Fruit fly (Drosophila melanogaster) whole organism, embryonic: ENCODE results near the gene CG5435.
A peak's percentile ranks its signal among the peaks of the same experiment; 100 is the strongest.

ENCODE experiments used
- CG10267 ChIP-seq: fragments of 200-800 bp; sonication (Bioruptor generic); optimal IDR thresholded peaks from 2 replicates; lab custom pipeline; 2018; ENCODE audit warnings: missing biosample characterization, mild to moderate bottlenecking, missing genetic modification characterization, moderate library complexity
- CG11695 ChIP-seq: fragments of 200-800 bp; sonication (Bioruptor generic); IDR thresholded peaks from 3 replicates; pipeline ENCODE4 v1.3.6; 2022; ENCODE audit warnings: missing biosample characterization, missing genetic modification characterization
- CG13296 ChIP-seq: fragments of 200-800 bp; sonication (Bioruptor generic); optimal IDR thresholded peaks from 3 replicates; lab custom pipeline; 2018; ENCODE audit warnings: missing biosample characterization, mild to moderate bottlenecking, missing genetic modification characterization
- CG13624 ChIP-seq: fragments of 200-800 bp; sonication (Bioruptor generic); optimal IDR thresholded peaks from 2 replicates; lab custom pipeline; 2016; ENCODE audit warnings: missing biosample characterization, missing genetic modification characterization
- CG14014 ChIP-seq: fragments of 200-800 bp; sonication (Bioruptor generic); IDR thresholded peaks from 2 replicates; pipeline ENCODE4 v1.3.6; 2022; ENCODE audit warnings: missing biosample characterization, missing genetic modification characterization
- CG15073 ChIP-seq: fragments of 200-800 bp; sonication (Bioruptor generic); optimal IDR thresholded peaks from 2 replicates; lab custom pipeline; 2016; ENCODE audit warnings: missing biosample characterization, missing genetic modification characterization
- CG16863 ChIP-seq: fragments of 200-800 bp; sonication (Bioruptor generic); optimal IDR thresholded peaks from 3 replicates; lab custom pipeline; 2016; ENCODE audit warnings: missing biosample characterization, missing genetic modification characterization
- CG17385 ChIP-seq: fragments of 200-800 bp; sonication (Bioruptor generic); optimal IDR thresholded peaks from 3 replicates; lab custom pipeline; 2018; ENCODE audit warnings: missing biosample characterization, mild to moderate bottlenecking, missing genetic modification characterization
- CG17612 ChIP-seq: fragments of 200-800 bp; sonication (Bioruptor generic); IDR thresholded peaks from 2 replicates; pipeline ENCODE4 v1.3.6; 2022; ENCODE audit warnings: missing biosample characterization, missing genetic modification characterization
- CG18599 ChIP-seq: fragments of 200-800 bp; sonication (Bioruptor generic); optimal IDR thresholded peaks from 3 replicates; lab custom pipeline; 2017; ENCODE audit warnings: missing biosample characterization, missing genetic modification characterization, mild to moderate bottlenecking, moderate library complexity, missing genetic modification reagents
- CG2712 ChIP-seq: fragments of 200-800 bp; optimal IDR thresholded peaks from 3 replicates; lab custom pipeline; 2019; ENCODE audit warnings: missing biosample characterization, mild to moderate bottlenecking, missing genetic modification characterization, moderate library complexity
- CG31365 ChIP-seq: fragments of 200-800 bp; sonication (Bioruptor generic); optimal IDR thresholded peaks from 2 replicates; lab custom pipeline; 2018; ENCODE audit warnings: missing biosample characterization, mild to moderate bottlenecking, missing genetic modification characterization
- CG32532 ChIP-seq: fragments of 200-800 bp; sonication (Bioruptor generic); IDR thresholded peaks from 2 replicates; pipeline ENCODE4 v1.3.6; 2022; ENCODE audit warnings: missing biosample characterization, missing genetic modification characterization
- CG32767 ChIP-seq: fragments of 200-800 bp; sonication (Bioruptor generic); IDR thresholded peaks from 2 replicates; pipeline ENCODE4 v1.3.6; 2022; ENCODE audit warnings: missing biosample characterization, missing genetic modification characterization
- CG33557 ChIP-seq: fragments of 200-800 bp; sonication (Bioruptor generic); optimal IDR thresholded peaks from 2 replicates; lab custom pipeline; 2019; ENCODE audit warnings: missing biosample characterization, mild to moderate bottlenecking, missing genetic modification characterization, moderate library complexity
- CG4820 ChIP-seq: fragments of 200-800 bp; sonication (Bioruptor generic); optimal IDR thresholded peaks from 3 replicates; lab custom pipeline; 2016; ENCODE audit warnings: missing biosample characterization, missing genetic modification characterization
- CG6254 ChIP-seq: fragments of 200-800 bp; sonication (Bioruptor generic); optimal IDR thresholded peaks from 3 replicates; lab custom pipeline; 2017; ENCODE audit warnings: mild to moderate bottlenecking, missing biosample characterization, missing genetic modification reagents, missing genetic modification characterization
- CG6683 ChIP-seq: fragments of 200-800 bp; sonication (Bioruptor generic); optimal IDR thresholded peaks from 2 replicates; lab custom pipeline; 2017; ENCODE audit warnings: missing biosample characterization, mild to moderate bottlenecking, missing genetic modification characterization, missing genetic modification reagents
- CG6813 ChIP-seq: fragments of 200-800 bp; sonication (Bioruptor generic); optimal IDR thresholded peaks from 2 replicates; lab custom pipeline; 2017; ENCODE audit warnings: missing biosample characterization, missing genetic modification characterization, mild to moderate bottlenecking, moderate library complexity, missing genetic modification reagents
- Dref ChIP-seq: fragments of 200-800 bp; sonication (Bioruptor generic); IDR thresholded peaks from 2 replicates; pipeline ENCODE4 v1.3.6; 2022; ENCODE audit warnings: missing biosample characterization, missing genetic modification characterization
- Hmr ChIP-seq: fragments of 200-800 bp; sonication (Bioruptor generic); optimal IDR thresholded peaks from 3 replicates; lab custom pipeline; 2017; ENCODE audit warnings: mild to moderate bottlenecking, missing biosample characterization, missing genetic modification reagents, missing genetic modification characterization
- Hmx ChIP-seq: fragments of 200-800 bp; sonication (Bioruptor generic); optimal IDR thresholded peaks from 2 replicates; lab custom pipeline; 2016; ENCODE audit warnings: missing biosample characterization, missing genetic modification characterization
- Hr39 ChIP-seq: fragments of >200 bp; optimal IDR thresholded peaks from 2 replicates; lab custom pipeline; 2017
- MTF-1 ChIP-seq: fragments of 200-800 bp; sonication (Bioruptor generic); optimal IDR thresholded peaks from 2 replicates; lab custom pipeline; 2018; ENCODE audit warnings: missing biosample characterization, mild to moderate bottlenecking, missing genetic modification characterization, borderline replicate concordance
- NFAT ChIP-seq: fragments of 200-800 bp; sonication (Bioruptor generic); IDR thresholded peaks from 2 replicates; pipeline ENCODE4 v1.3.6; 2022; ENCODE audit warnings: missing biosample characterization, missing genetic modification characterization
- PHDP ChIP-seq: fragments of 200-800 bp; sonication (Bioruptor generic); optimal IDR thresholded peaks from 3 replicates; lab custom pipeline; 2018; ENCODE audit warnings: missing biosample characterization, mild to moderate bottlenecking, missing genetic modification characterization, moderate library complexity
- Trl ChIP-seq, 3 experiments: fragments of >200 bp in 2 of 3; fragments of 200-800 bp in 1 of 3; sonication (Bioruptor generic) in 1 of 3; optimal IDR thresholded peaks; 2 replicates in 1 of 3; 3 replicates in 2 of 3; lab custom pipeline; 2016 to 2017; ENCODE audit warnings: missing biosample characterization in 1 of 3, missing genetic modification characterization in 1 of 3
- Vsx1 ChIP-seq: fragments of 200-800 bp; sonication (Bioruptor generic); optimal IDR thresholded peaks from 2 replicates; lab custom pipeline; 2017; ENCODE audit warnings: missing biosample characterization, mild to moderate bottlenecking, missing genetic modification characterization, missing genetic modification reagents
- abd-A ChIP-seq: fragments of 200-800 bp; sonication (Bioruptor generic); optimal IDR thresholded peaks from 3 replicates; lab custom pipeline; 2019; ENCODE audit warnings: missing biosample characterization, mild to moderate bottlenecking, missing genetic modification characterization, moderate library complexity
- chm ChIP-seq: fragments of 200-800 bp; sonication (Bioruptor generic); IDR thresholded peaks from 2 replicates; pipeline ENCODE4 v1.3.6; 2022; ENCODE audit warnings: missing biosample characterization, missing genetic modification characterization
- ci ChIP-seq: fragments of 200-800 bp; sonication (Bioruptor generic); IDR thresholded peaks from 3 replicates; pipeline ENCODE4 v1.3.6; 2022; ENCODE audit warnings: missing biosample characterization, missing genetic modification characterization
- exex ChIP-seq: fragments of 200-800 bp; sonication (Bioruptor generic); optimal IDR thresholded peaks from 4 replicates; lab custom pipeline; 2018; ENCODE audit warnings: missing biosample characterization, mild to moderate bottlenecking, missing genetic modification characterization, moderate library complexity
- fd96Cb ChIP-seq: fragments of 200-800 bp; sonication (Bioruptor generic); optimal IDR thresholded peaks from 2 replicates; lab custom pipeline; 2018; ENCODE audit warnings: missing biosample characterization, mild to moderate bottlenecking, missing genetic modification characterization, moderate library complexity
- fu2 ChIP-seq: fragments of 200-800 bp; sonication (Bioruptor generic); optimal IDR thresholded peaks from 2 replicates; lab custom pipeline; 2016; ENCODE audit warnings: missing biosample characterization, missing genetic modification characterization
- gem ChIP-seq: fragments of 200-800 bp; sonication (Bioruptor generic); optimal IDR thresholded peaks from 2 replicates; lab custom pipeline; 2019; ENCODE audit warnings: missing biosample characterization, mild to moderate bottlenecking, missing genetic modification characterization, moderate library complexity
- jigr1 ChIP-seq: fragments of 200-800 bp; sonication (Bioruptor generic); IDR thresholded peaks from 3 replicates; pipeline ENCODE4 v1.3.6; 2022; ENCODE audit warnings: missing biosample characterization, missing genetic modification characterization
- knrl ChIP-seq: fragments of 200-800 bp; sonication (Bioruptor generic); IDR thresholded peaks from 3 replicates; pipeline ENCODE4 v1.3.6; 2022; ENCODE audit warnings: missing biosample characterization, missing genetic modification characterization; ENCODE audit not compliant: partially characterized antibody
- lab ChIP-seq: fragments of 200-800 bp; sonication (Bioruptor generic); optimal IDR thresholded peaks from 3 replicates; lab custom pipeline; 2017; ENCODE audit warnings: missing biosample characterization, missing genetic modification characterization, mild to moderate bottlenecking, moderate library complexity, missing genetic modification reagents
- lbe ChIP-seq: fragments of 200-800 bp; sonication (Bioruptor generic); optimal IDR thresholded peaks from 2 replicates; lab custom pipeline; 2016; ENCODE audit warnings: missing biosample characterization, mild to moderate bottlenecking, missing genetic modification characterization
- org-1 ChIP-seq: fragments of 200-800 bp; sonication (Bioruptor generic); optimal IDR thresholded peaks from 2 replicates; lab custom pipeline; 2017; ENCODE audit warnings: missing biosample characterization, missing genetic modification characterization
- otp ChIP-seq: fragments of 200-800 bp; sonication (Bioruptor generic); IDR thresholded peaks from 3 replicates; pipeline ENCODE4, ENCODE4 v1.3.6; 2022; ENCODE audit warnings: missing biosample characterization, missing genetic modification characterization
- peb ChIP-seq: fragments of 200-800 bp; sonication (Bioruptor generic); IDR thresholded peaks from 2 replicates; pipeline ENCODE4 v1.3.6; 2022; ENCODE audit warnings: missing biosample characterization, missing genetic modification characterization
- rib ChIP-seq: fragments of 200-800 bp; sonication (Bioruptor generic); IDR thresholded peaks from 2 replicates; pipeline ENCODE4 v1.3.6; 2022; ENCODE audit warnings: missing biosample characterization, missing genetic modification characterization
- sd ChIP-seq: fragments of 200-800 bp; sonication (Bioruptor generic); optimal IDR thresholded peaks from 3 replicates; lab custom pipeline; 2018; ENCODE audit warnings: missing biosample characterization, mild to moderate bottlenecking, missing genetic modification characterization, moderate library complexity
- sqz ChIP-seq: fragments of 200-800 bp; sonication (Bioruptor generic); optimal IDR thresholded peaks from 3 replicates; lab custom pipeline; 2018; ENCODE audit warnings: missing biosample characterization, mild to moderate bottlenecking, missing genetic modification characterization
- stwl ChIP-seq: fragments of 200-800 bp; sonication (Bioruptor generic); optimal IDR thresholded peaks from 3 replicates; lab custom pipeline; 2018; ENCODE audit warnings: missing biosample characterization, mild to moderate bottlenecking, missing genetic modification characterization, moderate library complexity
- tio ChIP-seq: fragments of 200-800 bp; sonication (Bioruptor generic); optimal IDR thresholded peaks from 2 replicates; lab custom pipeline; 2017; ENCODE audit warnings: missing biosample characterization, missing genetic modification characterization, inconsistent platforms
- tx ChIP-seq: fragments of 200-800 bp; sonication (Bioruptor generic); optimal IDR thresholded peaks from 2 replicates; lab custom pipeline; 2016; ENCODE audit warnings: missing biosample characterization, missing genetic modification characterization
- unc-4 ChIP-seq: fragments of 200-800 bp; sonication (Bioruptor generic); IDR thresholded peaks from 2 replicates; pipeline ENCODE4 v1.3.6; 2022; ENCODE audit warnings: missing biosample characterization, missing genetic modification characterization; ENCODE audit not compliant: partially characterized antibody
- unpg ChIP-seq: fragments of 200-800 bp; sonication (Bioruptor generic); optimal IDR thresholded peaks from 3 replicates; lab custom pipeline; 2018; ENCODE audit warnings: missing biosample characterization, mild to moderate bottlenecking, missing genetic modification characterization, moderate library complexity

CG5435 gene

dm6 chr2L:12475308-12475707 lies 44.6 kb upstream of the CG5435 start (continued):
- peak; percentile 53 for TF ChIP-seq CG18599
- no peak for TF ChIP-seq peb (GFP tag; lab: Robert Waterston, UW)
- TF ChIP-seq CG6813 (GFP tag; lab: Kevin White, UChicago): peak; percentile 84
- TF ChIP-seq Hr39 (lab: Kevin White, UChicago): no peak
- peak; percentile 83 for TF ChIP-seq CG13296 (GFP tag; lab: Kevin White, UChicago)
- TF ChIP-seq CG17385 (GFP tag; lab: Kevin White, UChicago): peak; percentile 38
- TF ChIP-seq CG14014 (GFP tag; lab: Robert Waterston, UW): peak; percentile 24; the same call in 1 of the 2 replicates
- no peak for TF ChIP-seq Trl (optimal IDR thresholded peaks at IDR 0.05; lab: Kevin White, UChicago)
- TF ChIP-seq Trl (GFP tag; optimal IDR thresholded peaks at IDR 0.05; lab: Kevin White, UChicago): no peak
- TF ChIP-seq sqz (GFP tag; lab: Kevin White, UChicago): peak; percentile 84
- no peak for TF ChIP-seq CG11695
- TF ChIP-seq lab (GFP tag; lab: Kevin White, UChicago): peak; percentile 83
- TF ChIP-seq PHDP (tag; lab: Kevin White, UChicago): peak; percentile 73
- TF ChIP-seq stwl: no peak
- no peak for TF ChIP-seq CG15073
- TF ChIP-seq CG13624 (GFP tag; lab: Kevin White, UChicago): no peak
- no peak for TF ChIP-seq fd96Cb (tag; lab: Kevin White, UChicago)
- no peak for TF ChIP-seq NFAT (GFP tag; lab: Robert Waterston, UW)
- TF ChIP-seq CG32532 (GFP tag; lab: Robert Waterston, UW): 0 out of 2 replicates have a peak, but pooled peaks have one; percentile 16
- no peak for TF ChIP-seq org-1 (GFP tag; lab: Kevin White, UChicago)
- TF ChIP-seq tio: no peak
- no peak for TF ChIP-seq CG4820
- no peak for TF ChIP-seq CG10267 (tag; lab: Kevin White, UChicago)
- peak; percentile 82 for TF ChIP-seq Hmr
- peak; percentile 26 for TF ChIP-seq gem (tag; lab: Kevin White, UChicago)
- TF ChIP-seq otp (GFP tag; lab: Robert Waterston, UW): no peak
- peak; percentile 47 for TF ChIP-seq unpg (GFP tag; lab: Kevin White, UChicago)
- TF ChIP-seq sd (tag; lab: Kevin White, UChicago): peak; percentile 95
- TF ChIP-seq chm: peak; percentile 27; the same call in 1 of the 2 replicates
- TF ChIP-seq exex (tag; lab: Kevin White, UChicago): peak; percentile 79
- no peak for TF ChIP-seq knrl (GFP tag; lab: Robert Waterston, UW)
- no peak for TF ChIP-seq Hmx
- TF ChIP-seq lbe (GFP tag; lab: Kevin White, UChicago): peak; percentile 82
- no peak for TF ChIP-seq Dref (GFP tag; lab: Robert Waterston, UW)
- TF ChIP-seq CG17612 (GFP tag; lab: Robert Waterston, UW): 0 out of 2 replicates have a peak, but pooled peaks have one; percentile 5
- TF ChIP-seq CG16863 (GFP tag; lab: Kevin White, UChicago): no peak
- TF ChIP-seq ci (GFP tag; lab: Robert Waterston, UW): 0 out of 3 replicates have a peak, but pooled peaks have one; percentile 10
- no peak for TF ChIP-seq fu2
- TF ChIP-seq CG2712 (tag; lab: Kevin White, UChicago): no peak
- peak; percentile 34 for TF ChIP-seq abd-A (tag; lab: Kevin White, UChicago)
- no peak for TF ChIP-seq unc-4
- peak; percentile 73 for TF ChIP-seq rib
- no peak for TF ChIP-seq CG33557 (GFP tag; lab: Kevin White, UChicago)
- TF ChIP-seq CG32767 (GFP tag; lab: Robert Waterston, UW): no peak; the same call in 1 of the 2 replicates
- TF ChIP-seq Vsx1 (GFP tag; lab: Kevin White, UChicago): peak; percentile 39
- no peak for TF ChIP-seq CG6254 (GFP tag; lab: Kevin White, UChicago)
- TF ChIP-seq MTF-1: peak; percentile 49
- TF ChIP-seq tx (GFP tag; lab: Kevin White, UChicago): no peak
- TF ChIP-seq CG6683 (GFP tag; lab: Kevin White, UChicago): peak; percentile 5
- no peak for TF ChIP-seq jigr1 (GFP tag; lab: Robert Waterston, UW)
- peak; percentile 5 for TF ChIP-seq CG31365 (tag; lab: Kevin White, UChicago)
